Fruit fly (Drosophila melanogaster): Measurements from ENCODE around the gene Pbp45.

The Pbp45 gene

DNA sequence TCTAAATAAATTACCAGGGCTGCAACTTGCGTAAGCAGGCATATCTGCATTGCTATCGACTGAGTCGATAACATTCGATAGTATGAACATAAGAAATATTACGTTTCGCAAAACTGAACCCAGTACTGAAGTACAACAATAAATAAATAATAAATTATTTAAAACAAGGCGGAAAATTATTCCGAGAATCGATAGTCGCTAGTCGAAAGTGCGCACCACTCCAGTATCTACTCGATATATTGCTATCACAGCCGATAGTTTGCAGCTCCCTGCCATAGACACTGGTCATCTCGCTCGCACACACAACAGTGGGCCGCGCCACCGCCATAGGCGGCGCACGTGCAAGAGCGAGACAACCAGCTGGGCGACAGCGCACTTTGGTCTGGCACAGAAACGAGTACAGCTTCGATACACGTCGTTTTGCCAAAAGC, 45.9 kb downstream of the Pbp45 start, which contains the start of gene nsl1:
nsl1 (plus strand) TSS at position 411 of the 431 bp plus-strand sequence.
- TF ChIP-seq Ets96B (tag; optimal IDR thresholded peaks at IDR 0.05) (no peak), Ets21C (GFP tag; optimal IDR thresholded peaks at IDR 0.05) (no peak), CG16779 (tag; optimal IDR thresholded peaks at IDR 0.05) (peak; percentile 29), CG6163 (GFP tag; IDR thresholded peaks at IDR 0.05) (peak; percentile 51; the same call in 1 of the 3 replicates), Eip93F (GFP tag; optimal IDR thresholded peaks at IDR 0.05) (no peak), net (GFP tag; optimal IDR thresholded peaks at IDR 0.05) (no peak), CG1621 (tag; optimal IDR thresholded peaks at IDR 0.05) (peak; percentile 69), Hr38 (GFP tag; optimal IDR thresholded peaks at IDR 0.05) (no peak), Hr4 (GFP tag; optimal IDR thresholded peaks at IDR 0.05) (no peak), dac (GFP tag; optimal IDR thresholded peaks at IDR 0.05) (no peak), Sox102F (GFP tag; optimal IDR thresholded peaks at IDR 0.05) (peak; percentile 23), Sox14 (GFP tag; optimal IDR thresholded peaks at IDR 0.05) (peak; percentile 60), Blimp-1 (GFP tag; optimal IDR thresholded peaks at IDR 0.05) (no peak), salr (GFP tag; optimal IDR thresholded peaks at IDR 0.05) (peak in 1 of 2 experiments; percentile 41), vri (GFP tag; optimal IDR thresholded peaks at IDR 0.05) (peak; percentile 31), Hr39 (GFP tag; optimal IDR thresholded peaks at IDR 0.05) (no peak), CG6276 (GFP tag; optimal IDR thresholded peaks at IDR 0.05) (no peak), CG11762 (GFP tag; optimal IDR thresholded peaks at IDR 0.05; ENCODE audit: insufficient read depth) (no peak), achi (GFP tag; optimal IDR thresholded peaks at IDR 0.05) (peak; percentile 13), CG34406 (GFP tag; optimal IDR thresholded peaks at IDR 0.05) (no peak), Eip75B (GFP tag; optimal IDR thresholded peaks at IDR 0.05) (no peak), Met (GFP tag; optimal IDR thresholded peaks at IDR 0.05) (peak; percentile 37), CG3919 (GFP tag; optimal IDR thresholded peaks at IDR 0.05) (peak; percentile 50), CG32006 (GFP tag; optimal IDR thresholded peaks at IDR 0.05) (no peak), CG8319 (GFP tag; optimal IDR thresholded peaks at IDR 0.05) (no peak), lz (GFP tag; optimal IDR thresholded peaks at IDR 0.05) (peak; percentile 15), CG11294 (GFP tag; IDR thresholded peaks at IDR 0.05) (no peak), CG9139 (GFP tag; optimal IDR thresholded peaks at IDR 0.05) (no peak), CG11902 (GFP tag; optimal IDR thresholded peaks at IDR 0.05) (no peak), CG8632 (GFP tag; optimal IDR thresholded peaks at IDR 0.05) (no peak), OdsH (GFP tag; optimal IDR thresholded peaks at IDR 0.05) (peak; percentile 42), CG6792 (GFP tag; optimal IDR thresholded peaks at IDR 0.05) (no peak), eg (GFP tag; IDR thresholded peaks at IDR 0.05) (peak; percentile 28; the same call in 1 of the 3 replicates), CG31627 (GFP tag; optimal IDR thresholded peaks at IDR 0.05) (peak; percentile 9), CG7368 (GFP tag; optimal IDR thresholded peaks at IDR 0.05) (no peak), CG4318 (GFP tag; optimal IDR thresholded peaks at IDR 0.05) (no peak), fd59A (GFP tag; optimal IDR thresholded peaks at IDR 0.05) (no peak), CG10631 (GFP tag; optimal IDR thresholded peaks at IDR 0.05) (no peak), Lpt (GFP tag; optimal IDR thresholded peaks at IDR 0.05) (no peak), CG3032 (tag; optimal IDR thresholded peaks at IDR 0.05) (peak; percentile 43), CG8119 (GFP tag; IDR thresholded peaks at IDR 0.05) (0 out of 3 replicates have a peak, but pooled peaks have one; percentile 30), svp (GFP tag) (peak; percentile 60), esn (GFP tag; optimal IDR thresholded peaks at IDR 0.05) (peak; percentile 20), CG6854 (GFP tag; optimal IDR thresholded peaks at IDR 0.05) (peak; percentile 25), topi (GFP tag; optimal IDR thresholded peaks at IDR 0.05) (no peak), Smox (GFP tag; optimal IDR thresholded peaks at IDR 0.05) (peak; percentile 27), CG6808 (GFP tag; optimal IDR thresholded peaks at IDR 0.05) (peak; percentile 43), ss (GFP tag; optimal IDR thresholded peaks at IDR 0.05) (peak in 1 of 2 experiments; percentile 49), cyc (GFP tag; optimal IDR thresholded peaks at IDR 0.05) (peak; percentile 24), fkh (GFP tag; optimal IDR thresholded peaks at IDR 0.05) (no peak), CG15336 (GFP tag; IDR thresholded peaks at IDR 0.05) (0 out of 2 replicates have a peak, but pooled peaks have one; percentile 14), Eip78C (GFP tag) (peak; percentile 74)
